Worm (Caenorhabditis elegans): ENCODE measurements around the gene oac-24.

Gene oac-24

DNA sequence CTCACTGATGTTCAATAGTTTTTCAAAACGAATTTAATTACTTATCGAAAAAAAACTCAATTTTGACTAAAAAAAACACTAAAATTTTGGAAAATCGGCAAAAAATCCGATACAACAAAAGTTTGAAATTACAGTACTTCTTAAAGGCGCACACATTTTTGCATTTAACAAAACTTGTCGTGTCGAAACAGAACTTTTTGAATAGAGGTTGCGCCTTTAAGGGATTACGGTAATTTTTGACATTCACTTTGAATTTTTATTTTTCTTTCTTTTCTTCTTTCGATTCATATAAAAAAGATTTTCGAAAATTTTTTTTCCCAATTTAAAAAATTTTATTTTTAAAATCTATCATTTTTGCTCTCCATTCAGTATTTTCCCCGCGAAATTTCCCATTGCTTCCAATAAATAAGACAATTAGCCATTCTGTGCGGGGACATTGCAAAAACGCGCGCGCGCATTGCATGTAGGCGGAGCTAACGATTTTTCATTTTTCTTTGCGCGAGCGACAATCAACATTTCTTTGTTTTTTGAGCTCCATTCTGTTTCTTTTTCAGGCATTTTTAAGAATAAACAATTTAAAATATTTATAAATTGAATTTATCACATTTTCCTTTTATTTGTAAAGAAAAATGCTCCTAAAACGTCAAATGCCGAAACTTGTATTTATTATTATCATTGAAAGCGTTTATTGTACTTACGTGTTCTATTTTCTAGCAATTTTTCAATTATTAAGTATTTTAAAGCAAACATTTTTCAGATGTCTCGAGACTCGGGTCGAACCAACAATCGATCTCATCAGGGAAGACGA, 20.8 kb downstream of the oac-24 start, which contains the start of gene F39G3.3 (continued):
- TF ChIP-seq T23F11.4 (GFP tag; optimal IDR thresholded peaks at IDR 0.05) (peak; percentile 65), lin-11 (tag; optimal IDR thresholded peaks at IDR 0.05) (peak; percentile 78), hlh-30 (tag; optimal IDR thresholded peaks at IDR 0.05; ENCODE audit: insufficient read depth) (no peak), ceh-6 (GFP tag; optimal IDR thresholded peaks at IDR 0.05) (peak; percentile 63), fkh-6 (tag; optimal IDR thresholded peaks at IDR 0.05) (peak; percentile 83), zip-5 (tag; optimal IDR thresholded peaks at IDR 0.05) (peak; percentile 86), K09A11.1 (tag; optimal IDR thresholded peaks at IDR 0.05; ENCODE audit: insufficient read depth) (peak; percentile 80), pax-1 (tag; optimal IDR thresholded peaks at IDR 0.05) (peak; percentile 25), tbx-2 (tag; optimal IDR thresholded peaks at IDR 0.05) (peak; percentile 89), K02D7.2 (tag; optimal IDR thresholded peaks at IDR 0.05) (peak; percentile 83), hlh-6 (tag; optimal IDR thresholded peaks at IDR 0.05) (peak; percentile 76), tbx-7 (tag; optimal IDR thresholded peaks at IDR 0.05) (peak; percentile 54), pat-9 (tag; optimal IDR thresholded peaks at IDR 0.05) (peak; percentile 55), ceh-9 (tag; optimal IDR thresholded peaks at IDR 0.05) (no peak), ceh-2 (tag; optimal IDR thresholded peaks at IDR 0.05) (peak; percentile 91), odd-2 (tag; optimal IDR thresholded peaks at IDR 0.05) (peak; percentile 90), lim-6 (tag; optimal IDR thresholded peaks at IDR 0.05) (peak; percentile 62), che-1 (tag; optimal IDR thresholded peaks at IDR 0.05) (peak; percentile 77)

DNA sequence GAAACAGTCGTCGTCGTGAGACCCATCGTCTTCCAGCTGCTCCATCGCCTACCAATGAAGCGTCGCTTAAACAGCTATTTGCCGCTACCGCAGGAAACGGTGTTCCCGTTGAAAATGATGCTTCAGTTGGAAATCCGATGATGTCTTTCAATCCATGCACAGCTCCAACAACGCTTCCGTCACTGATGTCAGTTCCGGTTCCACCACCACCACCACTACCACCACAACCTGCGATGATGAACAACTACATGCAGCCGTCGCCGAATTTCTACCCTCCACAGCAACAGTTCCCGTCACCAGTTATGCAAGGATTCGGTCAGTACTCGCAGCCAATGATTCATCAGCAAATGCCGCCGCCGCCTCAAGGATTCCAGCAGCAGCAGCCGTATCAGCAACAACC, 23.4 kb downstream of the oac-24 start:
- TF ChIP-seq ceh-31 (tag; optimal IDR thresholded peaks at IDR 0.05), result no peak
- TF ChIP-seq Y22D7AL.16 (tag; optimal IDR thresholded peaks at IDR 0.05), result no peak
- no peak for TF ChIP-seq ceh-9 (tag; optimal IDR thresholded peaks at IDR 0.05)
- TF ChIP-seq fkh-6 (tag; optimal IDR thresholded peaks at IDR 0.05), result no peak
- no peak for TF ChIP-seq hlh-30 (tag; optimal IDR thresholded peaks at IDR 0.05; ENCODE audit: insufficient read depth)
- TF ChIP-seq hlh-8 (tag; optimal IDR thresholded peaks at IDR 0.05), result no peak
- TF ChIP-seq ceh-30 (tag; optimal IDR thresholded peaks at IDR 0.05), result no peak
- TF ChIP-seq ztf-16 (tag; optimal IDR thresholded peaks at IDR 0.05), result no peak
- TF ChIP-seq odd-2 (tag; optimal IDR thresholded peaks at IDR 0.05), result no peak
- TF ChIP-seq dve-1 (tag; optimal IDR thresholded peaks at IDR 0.05), result no peak
- TF ChIP-seq ceh-18 (tag; optimal IDR thresholded peaks at IDR 0.05), result no peak
- no peak for TF ChIP-seq ref-2 (tag; optimal IDR thresholded peaks at IDR 0.05)

DNA sequence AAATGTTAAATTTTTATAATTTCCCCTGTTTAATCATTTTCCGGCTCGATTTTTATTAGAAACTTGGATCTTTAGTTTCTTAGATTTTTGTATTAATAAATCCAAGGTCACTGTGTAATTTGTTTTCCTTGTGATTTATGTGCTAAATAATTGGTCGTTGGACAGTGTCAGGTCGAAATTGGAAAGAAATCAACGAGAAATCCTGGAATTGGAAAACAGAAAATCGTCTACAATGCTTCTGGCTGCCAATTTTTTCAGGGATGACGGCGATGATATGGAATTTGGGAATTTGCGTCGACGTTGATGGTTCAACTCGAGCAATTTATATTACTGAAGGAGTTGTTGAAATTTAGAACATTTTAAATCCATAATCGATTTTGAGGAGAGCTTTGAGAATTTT, 24.0 kb downstream of the oac-24 start:
- TF ChIP-seq unc-55 (GFP tag; optimal IDR thresholded peaks at IDR 0.05) (no peak), C38D4.7 (GFP tag; optimal IDR thresholded peaks at IDR 0.05) (no peak), ceh-34 (tag; optimal IDR thresholded peaks at IDR 0.05) (no peak), hlh-15 (tag; optimal IDR thresholded peaks at IDR 0.05) (no peak), K02D7.2 (tag; optimal IDR thresholded peaks at IDR 0.05) (no peak), syd-9 (tag; optimal IDR thresholded peaks at IDR 0.05) (no peak), che-1 (tag; optimal IDR thresholded peaks at IDR 0.05) (no peak), tbx-2 (tag; optimal IDR thresholded peaks at IDR 0.05) (no peak), C08G9.2 (tag; optimal IDR thresholded peaks at IDR 0.05) (no peak), lin-11 (tag; optimal IDR thresholded peaks at IDR 0.05) (no peak), pag-3 (tag; optimal IDR thresholded peaks at IDR 0.05; ENCODE audit: borderline replicate concordance) (no peak), dmd-4 (tag; optimal IDR thresholded peaks at IDR 0.05; ENCODE audit: borderline replicate concordance) (no peak), sox-4 (tag; optimal IDR thresholded peaks at IDR 0.05) (no peak), pat-9 (tag; optimal IDR thresholded peaks at IDR 0.05) (no peak), nhr-11 (tag; optimal IDR thresholded peaks at IDR 0.05) (no peak), ref-2 (tag; optimal IDR thresholded peaks at IDR 0.05) (no peak), ceh-24 (tag; optimal IDR thresholded peaks at IDR 0.05) (no peak), nfya-1 (tag; optimal IDR thresholded peaks at IDR 0.05) (no peak), ceh-14 (tag; optimal IDR thresholded peaks at IDR 0.05) (no peak), pha-2 (tag; optimal IDR thresholded peaks at IDR 0.05) (no peak)

Measured in whole organism, late embryonic.